Fruit fly (Drosophila melanogaster) whole organism, embryonic: ENCODE measurements around the gene U2af50.

Experiments
- Adf1 ChIP-seq: fragments of 200-800 bp; sonication (Bioruptor generic); IDR thresholded peaks from 2 replicates; pipeline ENCODE4 v1.3.6; 2022; ENCODE audit warnings: missing biosample characterization, missing genetic modification characterization
- CG10366 ChIP-seq: fragments of 200-800 bp; sonication (Bioruptor generic); IDR thresholded peaks from 2 replicates; pipeline ENCODE4 v1.3.6; 2022; ENCODE audit warnings: missing biosample characterization, missing genetic modification characterization
- CG11093 ChIP-seq: fragments of 200-800 bp; sonication (Bioruptor generic); IDR thresholded peaks from 3 replicates; pipeline ENCODE4 v1.3.6; 2022; ENCODE audit warnings: missing biosample characterization, missing genetic modification characterization
- CG11560 ChIP-seq: fragments of 200-800 bp; sonication (Bioruptor generic); IDR thresholded peaks from 3 replicates; pipeline ENCODE4 v1.3.6; 2022; ENCODE audit warnings: missing biosample characterization, missing genetic modification characterization
- CG1233 ChIP-seq: fragments of 200-800 bp; sonication (Bioruptor generic); optimal IDR thresholded peaks from 4 replicates; lab custom pipeline; 2018; ENCODE audit warnings: missing biosample characterization, mild to moderate bottlenecking, missing genetic modification characterization
- CG13123 ChIP-seq: fragments of 200-800 bp; sonication (Bioruptor generic); optimal IDR thresholded peaks from 2 replicates; lab custom pipeline; 2016; ENCODE audit warnings: missing biosample characterization, missing genetic modification characterization
- CG14050 ChIP-seq: fragments of 200-800 bp; sonication (Bioruptor generic); IDR thresholded peaks from 3 replicates; pipeline ENCODE4 v1.3.6; 2022; ENCODE audit warnings: missing biosample characterization, missing genetic modification characterization
- CG15269 ChIP-seq: fragments of 200-800 bp; sonication (Bioruptor generic); optimal IDR thresholded peaks from 2 replicates; lab custom pipeline; 2018; ENCODE audit warnings: missing biosample characterization, mild to moderate bottlenecking, missing genetic modification characterization, moderate library complexity
- CG16779 ChIP-seq: fragments of 200-800 bp; sonication (Bioruptor generic); IDR thresholded peaks from 2 replicates; pipeline ENCODE4 v1.3.6; 2022; ENCODE audit warnings: missing biosample characterization, missing genetic modification characterization
- CG17361 ChIP-seq: fragments of 200-800 bp; sonication (Bioruptor generic); IDR thresholded peaks from 3 replicates; pipeline ENCODE4 v1.3.6; 2022; ENCODE audit warnings: missing biosample characterization, missing genetic modification characterization
- CG17568 ChIP-seq: fragments of 200-800 bp; sonication (Bioruptor generic); optimal IDR thresholded peaks from 2 replicates; lab custom pipeline; 2018; ENCODE audit warnings: missing biosample characterization, mild to moderate bottlenecking, missing genetic modification characterization, moderate library complexity
- CG18599 ChIP-seq: fragments of 200-800 bp; sonication (Bioruptor generic); optimal IDR thresholded peaks from 3 replicates; lab custom pipeline; 2017; ENCODE audit warnings: missing biosample characterization, missing genetic modification characterization, mild to moderate bottlenecking, moderate library complexity, missing genetic modification reagents
- CG18619 ChIP-seq: fragments of 200-800 bp; sonication (Bioruptor generic); optimal IDR thresholded peaks from 3 replicates; lab custom pipeline; 2017; ENCODE audit warnings: missing biosample characterization, mild to moderate bottlenecking, missing genetic modification characterization
- CG18764 ChIP-seq: fragments of 200-800 bp; sonication (Bioruptor generic); optimal IDR thresholded peaks from 3 replicates; lab custom pipeline; 2016; ENCODE audit warnings: missing biosample characterization, missing genetic modification characterization
- CG2678 ChIP-seq: fragments of 200-800 bp; sonication (Bioruptor generic); optimal IDR thresholded peaks from 3 replicates; lab custom pipeline; 2019; ENCODE audit warnings: missing biosample characterization, mild to moderate bottlenecking, missing genetic modification characterization, moderate library complexity
- CG4282 ChIP-seq: fragments of 200-800 bp; sonication (Bioruptor generic); optimal IDR thresholded peaks from 2 replicates; lab custom pipeline; 2016; ENCODE audit warnings: missing biosample characterization, missing genetic modification characterization
- CG4617 ChIP-seq: fragments of 200-800 bp; sonication (Bioruptor generic); optimal IDR thresholded peaks from 3 replicates; lab custom pipeline; 2016; ENCODE audit warnings: missing biosample characterization, missing genetic modification characterization, borderline replicate concordance
- CG6854 ChIP-seq: fragments of 200-800 bp; sonication (Bioruptor generic); optimal IDR thresholded peaks from 3 replicates; lab custom pipeline; 2017; ENCODE audit warnings: missing biosample characterization, mild to moderate bottlenecking, missing genetic modification characterization
- CG7963 ChIP-seq: fragments of 200-800 bp; sonication (Bioruptor generic); IDR thresholded peaks from 3 replicates; pipeline ENCODE4 v1.3.6; 2022; ENCODE audit warnings: missing biosample characterization, missing genetic modification characterization; ENCODE audit not compliant: partially characterized antibody
- Deaf1 ChIP-seq: fragments of 200-800 bp; optimal IDR thresholded peaks from 3 replicates; lab custom pipeline; 2019; ENCODE audit warnings: missing biosample characterization, mild to moderate bottlenecking, missing genetic modification characterization, moderate library complexity
- Dp ChIP-seq: fragments of 200-800 bp; sonication (Bioruptor generic); optimal IDR thresholded peaks from 2 replicates; lab custom pipeline; 2018; ENCODE audit warnings: missing biosample characterization, mild to moderate bottlenecking, missing genetic modification characterization, moderate library complexity
- Fer2 ChIP-seq: fragments of 200-800 bp; sonication (Bioruptor generic); optimal IDR thresholded peaks from 2 replicates; lab custom pipeline; 2018; ENCODE audit warnings: missing biosample characterization, mild to moderate bottlenecking, missing genetic modification characterization, moderate library complexity
- Med ChIP-seq: fragments of 200-800 bp; sonication (Bioruptor generic); peaks from one replicate; lab custom pipeline; 2016; ENCODE audit warnings: missing biosample characterization, missing genetic modification characterization, mild to moderate bottlenecking, inconsistent platforms, moderate library complexity
- ato ChIP-seq: fragments of 200-800 bp; sonication (Bioruptor generic); IDR thresholded peaks from 2 replicates; pipeline ENCODE4 v1.3.6; 2022; ENCODE audit warnings: missing biosample characterization, missing genetic modification characterization; ENCODE audit not compliant: partially characterized antibody
- az2 ChIP-seq: fragments of 200-800 bp; sonication (Bioruptor generic); optimal IDR thresholded peaks from 3 replicates; lab custom pipeline; 2016; ENCODE audit warnings: missing biosample characterization, missing genetic modification characterization
- crol ChIP-seq: fragments of 200-800 bp; sonication (Bioruptor generic); IDR thresholded peaks from 2 replicates; pipeline ENCODE4 v1.3.6; 2022; ENCODE audit warnings: missing biosample characterization, missing genetic modification characterization
- crp ChIP-seq, 2 experiments: fragments of 200-800 bp; sonication (Bioruptor generic); optimal IDR thresholded peaks; 2 replicates in 1 of 2; 3 replicates in 1 of 2; lab custom pipeline; 2017; ENCODE audit warnings: missing biosample characterization in 2 of 2, missing genetic modification characterization in 2 of 2, mild to moderate bottlenecking in 1 of 2, moderate library complexity in 1 of 2
- danr ChIP-seq: fragments of 200-800 bp; sonication (Bioruptor generic); IDR thresholded peaks from 2 replicates; pipeline ENCODE4 v1.3.6; 2022; ENCODE audit warnings: missing biosample characterization, missing genetic modification characterization
- dm ChIP-seq: fragments of 200-800 bp; sonication (Bioruptor generic); optimal IDR thresholded peaks from 3 replicates; lab custom pipeline; 2016; ENCODE audit warnings: missing biosample characterization, missing genetic modification characterization
- ems ChIP-seq: fragments of 200-800 bp; sonication (Bioruptor generic); optimal IDR thresholded peaks from 3 replicates; lab custom pipeline; 2016; ENCODE audit warnings: missing biosample characterization, missing genetic modification characterization
- en ChIP-seq: fragments of 200-800 bp; sonication (Bioruptor generic); optimal IDR thresholded peaks from 2 replicates; lab custom pipeline; 2016; ENCODE audit warnings: missing biosample characterization, missing genetic modification characterization
- fd102C ChIP-seq: fragments of 200-800 bp; sonication (Bioruptor generic); optimal IDR thresholded peaks from 2 replicates; lab custom pipeline; 2018; ENCODE audit warnings: missing biosample characterization, mild to moderate bottlenecking, missing genetic modification characterization, moderate library complexity
- ind ChIP-seq: fragments of 200-800 bp; sonication (Bioruptor generic); optimal IDR thresholded peaks from 3 replicates; lab custom pipeline; 2016; ENCODE audit warnings: missing biosample characterization, missing genetic modification characterization
- jigr1 ChIP-seq: fragments of 200-800 bp; sonication (Bioruptor generic); IDR thresholded peaks from 3 replicates; pipeline ENCODE4 v1.3.6; 2022; ENCODE audit warnings: missing biosample characterization, missing genetic modification characterization
- kni ChIP-seq: fragments of 200-800 bp; sonication (Bioruptor generic); optimal IDR thresholded peaks from 3 replicates; lab custom pipeline; 2017; ENCODE audit warnings: mild to moderate bottlenecking, missing biosample characterization, missing genetic modification reagents, missing genetic modification characterization
- lab ChIP-seq: fragments of 200-800 bp; sonication (Bioruptor generic); optimal IDR thresholded peaks from 3 replicates; lab custom pipeline; 2017; ENCODE audit warnings: missing biosample characterization, missing genetic modification characterization, mild to moderate bottlenecking, moderate library complexity, missing genetic modification reagents
- lov ChIP-seq, 2 experiments: fragments of 200-800 bp in 1 of 2; fragments of >200 bp in 1 of 2; sonication (Bioruptor generic) in 1 of 2; IDR thresholded peaks in 1 of 2; optimal IDR thresholded peaks in 1 of 2; 2 replicates in 1 of 2; 3 replicates in 1 of 2; pipeline versions ENCODE4 v1.3.6 to Lab custom; 2017 to 2022; ENCODE audit warnings: missing biosample characterization in 1 of 2, missing genetic modification characterization in 1 of 2
- org-1 ChIP-seq: fragments of 200-800 bp; sonication (Bioruptor generic); optimal IDR thresholded peaks from 2 replicates; lab custom pipeline; 2017; ENCODE audit warnings: missing biosample characterization, missing genetic modification characterization
- pb ChIP-seq: fragments of 200-800 bp; sonication (Bioruptor generic); optimal IDR thresholded peaks from 3 replicates; lab custom pipeline; 2016; ENCODE audit warnings: missing biosample characterization, missing genetic modification characterization
- pzg ChIP-seq: fragments of 200-800 bp; sonication (Bioruptor generic); optimal IDR thresholded peaks from 3 replicates; lab custom pipeline; 2018; ENCODE audit warnings: missing biosample characterization, mild to moderate bottlenecking, missing genetic modification characterization, moderate library complexity
- row ChIP-seq: fragments of 200-800 bp; sonication (Bioruptor generic); IDR thresholded peaks from 3 replicates; pipeline ENCODE4 v1.3.6; 2022; ENCODE audit warnings: missing biosample characterization, missing genetic modification characterization
- shn ChIP-seq: fragments of 200-800 bp; sonication (Bioruptor generic); optimal IDR thresholded peaks from 3 replicates; lab custom pipeline; 2016; ENCODE audit warnings: missing biosample characterization, missing genetic modification characterization
- slbo ChIP-seq: fragments of 200-800 bp; sonication (Bioruptor generic); IDR thresholded peaks from 2 replicates; pipeline ENCODE4 v1.3.6; 2022; ENCODE audit warnings: missing biosample characterization, missing genetic modification characterization
- ssp ChIP-seq: fragments of 200-800 bp; sonication (Bioruptor generic); IDR thresholded peaks from 2 replicates; pipeline ENCODE4 v1.3.6; 2022; ENCODE audit warnings: missing biosample characterization, missing genetic modification characterization
- tx ChIP-seq: fragments of 200-800 bp; sonication (Bioruptor generic); optimal IDR thresholded peaks from 2 replicates; lab custom pipeline; 2016; ENCODE audit warnings: missing biosample characterization, missing genetic modification characterization
- unc-4 ChIP-seq: fragments of 200-800 bp; sonication (Bioruptor generic); IDR thresholded peaks from 2 replicates; pipeline ENCODE4 v1.3.6; 2022; ENCODE audit warnings: missing biosample characterization, missing genetic modification characterization; ENCODE audit not compliant: partially characterized antibody
- wor ChIP-seq: fragments of 200-800 bp; sonication (Bioruptor generic); IDR thresholded peaks from 2 replicates; pipeline ENCODE4 v1.3.6; 2022; ENCODE audit warnings: missing biosample characterization, missing genetic modification characterization
- zf30C ChIP-seq: fragments of 200-800 bp; sonication (Bioruptor generic); optimal IDR thresholded peaks from 3 replicates; lab custom pipeline; 2018; ENCODE audit warnings: missing biosample characterization, mild to moderate bottlenecking, missing genetic modification characterization

U2af50 gene

dm6 chrX:16384843-16385726 is 26.2 kb upstream of the U2af50 start, which contains the start of the genes CG9992 and CG4239 (continued):
- TF ChIP-seq CG10366 (GFP tag; lab: Robert Waterston, UW) (peak; percentile 51; the same call in 1 of the 2 replicates), jigr1 (GFP tag; lab: Robert Waterston, UW) (no peak), Dp (GFP tag; lab: Kevin White, UChicago) (peak; percentile 29), shn (peak; percentile 50), ind (GFP tag; lab: Kevin White, UChicago) (peak; percentile 76), fd102C (GFP tag; lab: Kevin White, UChicago) (no peak), CG18599 (GFP tag; lab: Kevin White, UChicago) (peak; percentile 8), CG4617 (GFP tag; lab: Kevin White, UChicago) (peak; percentile 59), pzg (GFP tag; lab: Kevin White, UChicago) (peak; percentile 60), ato (GFP tag; lab: Robert Waterston, UW) (no peak), pb (GFP tag; lab: Kevin White, UChicago) (no peak), tx (GFP tag; lab: Kevin White, UChicago) (peak; percentile 18), Med (peak; percentile 83), org-1 (GFP tag; lab: Kevin White, UChicago) (no peak), kni (GFP tag; lab: Kevin White, UChicago) (no peak), CG13123 (GFP tag; lab: Kevin White, UChicago) (no peak), ems (GFP tag; lab: Kevin White, UChicago) (no peak), CG17568 (peak; percentile 20), wor (no peak), Deaf1 (tag; lab: Kevin White, UChicago) (peak; percentile 26), slbo (peak; percentile 76), az2 (GFP tag; lab: Kevin White, UChicago) (peak; percentile 63), danr (GFP tag; lab: Robert Waterston, UW) (no peak), en (GFP tag; lab: Kevin White, UChicago) (no peak), crol (GFP tag; lab: Robert Waterston, UW) (no peak), CG11560 (0 out of 3 replicates have a peak, but pooled peaks have one; percentile 51), row (GFP tag; lab: Robert Waterston, UW) (peak; percentile 89), CG17361 (peak; percentile 85), crp (GFP tag; optimal IDR thresholded peaks at IDR 0.05; lab: Kevin White, UChicago) (peak in 1 of 2 experiments; percentile 7), CG16779 (GFP tag; lab: Robert Waterston, UW) (no peak), CG7963 (GFP tag; lab: Robert Waterston, UW) (peak; percentile 55; the same call in 1 of the 3 replicates), Adf1 (GFP tag; lab: Robert Waterston, UW) (no peak), lov (optimal IDR thresholded peaks at IDR 0.05; lab: Kevin White, UChicago) (no peak), lov (GFP tag; IDR thresholded peaks at IDR 0.05; lab: Robert Waterston, UW) (no peak), CG14050 (no peak; the same call in 2 of the 3 replicates), CG15269 (peak; percentile 69), unc-4 (peak; percentile 49), zf30C (GFP tag; lab: Kevin White, UChicago) (no peak), Fer2 (peak; percentile 56), dm (no peak), CG11093 (GFP tag; lab: Robert Waterston, UW) (peak; percentile 31; the same call in 2 of the 3 replicates), lab (GFP tag; lab: Kevin White, UChicago) (peak; percentile 50), CG4282 (GFP tag; lab: Kevin White, UChicago) (no peak), CG18619 (GFP tag; lab: Kevin White, UChicago) (peak; percentile 46), CG2678 (tag; lab: Kevin White, UChicago) (peak; percentile 74), CG6854 (GFP tag; lab: Kevin White, UChicago) (no peak), CG18764 (peak; percentile 13), ssp (peak; percentile 97), CG1233 (no peak)
